Worm (Caenorhabditis elegans): ENCODE measurements around the gene qdpr-1.

- TF ChIP-seq tbx-37 (GFP tag; conservative IDR thresholded peaks at IDR 0.05) (no peak), hmbx-1 (tag; optimal IDR thresholded peaks at IDR 0.05) (no peak), ama-1 (optimal IDR thresholded peaks at IDR 0.05) (no peak), ceh-36 (tag; optimal IDR thresholded peaks at IDR 0.05) (no peak)
Measured at ce11 chrIII:13383159-13383558, 10.6 kb upstream of the qdpr-1 start.
